Fruit fly (Drosophila melanogaster) whole organism, embryonic: ENCODE data around the gene CG3184.
A peak's percentile ranks its signal among the peaks of the same experiment; 100 is the strongest.

Experiments
- ATbp ChIP-seq: fragments of 200-800 bp; sonication (Bioruptor generic); optimal IDR thresholded peaks from 2 replicates; lab custom pipeline; 2017; ENCODE audit warnings: missing biosample characterization, mild to moderate bottlenecking, missing genetic modification characterization, missing genetic modification reagents
- Asciz ChIP-seq: fragments of 200-800 bp; sonication (Bioruptor generic); optimal IDR thresholded peaks from 2 replicates; lab custom pipeline; 2017; ENCODE audit warnings: missing biosample characterization, mild to moderate bottlenecking, missing genetic modification characterization, missing genetic modification reagents
- BtbVII ChIP-seq: fragments of 200-800 bp; sonication (Bioruptor generic); optimal IDR thresholded peaks from 3 replicates; lab custom pipeline; 2017; ENCODE audit warnings: missing biosample characterization, mild to moderate bottlenecking, missing genetic modification characterization
- CG10209 ChIP-seq: fragments of 200-800 bp; sonication (Bioruptor generic); optimal IDR thresholded peaks from 3 replicates; lab custom pipeline; 2017; ENCODE audit warnings: missing biosample characterization, mild to moderate bottlenecking, missing genetic modification characterization, missing genetic modification reagents
- CG11560 ChIP-seq: fragments of 200-800 bp; sonication (Bioruptor generic); IDR thresholded peaks from 3 replicates; pipeline ENCODE4 v1.3.6; 2022; ENCODE audit warnings: missing biosample characterization, missing genetic modification characterization
- CG12391 ChIP-seq: fragments of 200-800 bp; sonication (Bioruptor generic); optimal IDR thresholded peaks from 3 replicates; lab custom pipeline; 2018; ENCODE audit warnings: missing biosample characterization, mild to moderate bottlenecking, missing genetic modification characterization, moderate library complexity
- CG12942 ChIP-seq: fragments of 200-800 bp; sonication (Bioruptor generic); optimal IDR thresholded peaks from 3 replicates; lab custom pipeline; 2016; ENCODE audit warnings: missing biosample characterization, missing genetic modification characterization
- CG15696 ChIP-seq: fragments of 200-800 bp; sonication (Bioruptor generic); optimal IDR thresholded peaks from 2 replicates; lab custom pipeline; 2019; ENCODE audit warnings: missing biosample characterization, mild to moderate bottlenecking, missing genetic modification characterization, moderate library complexity
- CG17829 ChIP-seq: fragments of 200-800 bp; optimal IDR thresholded peaks from 2 replicates; lab custom pipeline; 2019; ENCODE audit warnings: missing biosample characterization, mild to moderate bottlenecking, missing genetic modification characterization, moderate library complexity
- CG18262 ChIP-seq: fragments of 200-800 bp; optimal IDR thresholded peaks from 3 replicates; lab custom pipeline; 2019; ENCODE audit warnings: missing biosample characterization, mild to moderate bottlenecking, missing genetic modification characterization, moderate library complexity
- CG18599 ChIP-seq: fragments of 200-800 bp; sonication (Bioruptor generic); optimal IDR thresholded peaks from 3 replicates; lab custom pipeline; 2017; ENCODE audit warnings: missing biosample characterization, missing genetic modification characterization, mild to moderate bottlenecking, moderate library complexity, missing genetic modification reagents
- CG2199 ChIP-seq: fragments of 200-800 bp; sonication (Bioruptor generic); IDR thresholded peaks from 3 replicates; pipeline ENCODE4 v1.3.6; 2022; ENCODE audit warnings: missing biosample characterization, missing genetic modification characterization
- CG2678 ChIP-seq: fragments of 200-800 bp; sonication (Bioruptor generic); optimal IDR thresholded peaks from 3 replicates; lab custom pipeline; 2019; ENCODE audit warnings: missing biosample characterization, mild to moderate bottlenecking, missing genetic modification characterization, moderate library complexity
- CG4328 ChIP-seq: fragments of 200-800 bp; sonication (Bioruptor generic); optimal IDR thresholded peaks from 3 replicates; lab custom pipeline; 2017; ENCODE audit warnings: missing biosample characterization, missing genetic modification reagents, missing genetic modification characterization
- CG8388 ChIP-seq: fragments of 200-800 bp; sonication (Bioruptor generic); optimal IDR thresholded peaks from 2 replicates; lab custom pipeline; 2019; ENCODE audit warnings: missing biosample characterization, mild to moderate bottlenecking, missing genetic modification characterization, moderate library complexity
- CG8478 ChIP-seq: fragments of >200 bp; optimal IDR thresholded peaks from 2 replicates; lab custom pipeline; 2018
- CG9437 ChIP-seq: fragments of 200-800 bp; sonication (Bioruptor generic); optimal IDR thresholded peaks from 2 replicates; lab custom pipeline; 2018; ENCODE audit warnings: missing biosample characterization, mild to moderate bottlenecking, missing genetic modification characterization
- CTCF ChIP-seq: fragments of 200-800 bp; sonication (Bioruptor generic); optimal IDR thresholded peaks from 2 replicates; lab custom pipeline; 2017; ENCODE audit warnings: missing biosample characterization, mild to moderate bottlenecking, missing genetic modification characterization, moderate library complexity
- CoRest ChIP-seq: fragments of 200-800 bp; sonication (Bioruptor generic); optimal IDR thresholded peaks from 3 replicates; lab custom pipeline; 2018; ENCODE audit warnings: missing biosample characterization, mild to moderate bottlenecking, missing genetic modification characterization, moderate library complexity
- Dek ChIP-seq: fragments of 200-800 bp; sonication (Bioruptor generic); optimal IDR thresholded peaks from 3 replicates; lab custom pipeline; 2019; ENCODE audit warnings: missing biosample characterization, mild to moderate bottlenecking, missing genetic modification characterization, moderate library complexity
- Doc3 ChIP-seq: fragments of 200-800 bp; sonication (Bioruptor generic); IDR thresholded peaks from 3 replicates; pipeline ENCODE4 v1.3.6; 2022; ENCODE audit warnings: missing biosample characterization, missing genetic modification characterization; ENCODE audit not compliant: partially characterized antibody
- Ets97D ChIP-seq: fragments of 200-800 bp; sonication (Bioruptor generic); optimal IDR thresholded peaks from 3 replicates; lab custom pipeline; 2016; ENCODE audit warnings: missing biosample characterization, missing genetic modification characterization
- Hr51 ChIP-seq, 2 experiments: fragments of 200-800 bp; sonication (Bioruptor generic); optimal IDR thresholded peaks; 2 replicates in 1 of 2; 3 replicates in 1 of 2; lab custom pipeline; 2016 to 2018; ENCODE audit warnings: missing biosample characterization in 2 of 2, missing genetic modification characterization in 2 of 2, mild to moderate bottlenecking in 1 of 2, moderate library complexity in 1 of 2
- Lim3 ChIP-seq: fragments of 200-800 bp; sonication (Bioruptor generic); IDR thresholded peaks from 2 replicates; pipeline ENCODE4 v1.3.6; 2022; ENCODE audit warnings: missing biosample characterization, missing genetic modification characterization
- Mes4 ChIP-seq: fragments of 200-800 bp; sonication (Bioruptor generic); optimal IDR thresholded peaks from 2 replicates; lab custom pipeline; 2016; ENCODE audit warnings: missing biosample characterization, missing genetic modification characterization
- NK7.1 ChIP-seq: fragments of 200-800 bp; sonication (Bioruptor generic); optimal IDR thresholded peaks from 3 replicates; lab custom pipeline; 2016; ENCODE audit warnings: missing biosample characterization, missing genetic modification characterization
- Neu2 ChIP-seq: fragments of 200-800 bp; sonication (Bioruptor generic); optimal IDR thresholded peaks from 3 replicates; lab custom pipeline; 2016; ENCODE audit warnings: missing biosample characterization, missing genetic modification characterization, borderline replicate concordance
- Oli ChIP-seq: fragments of 200-800 bp; sonication (Bioruptor generic); optimal IDR thresholded peaks from 2 replicates; lab custom pipeline; 2018; ENCODE audit warnings: missing biosample characterization, mild to moderate bottlenecking, missing genetic modification characterization, moderate library complexity
- Ptx1 ChIP-seq: fragments of 200-800 bp; sonication (Bioruptor generic); IDR thresholded peaks from 2 replicates; pipeline ENCODE4 v1.3.6; 2022; ENCODE audit warnings: missing biosample characterization, missing genetic modification characterization
- Sox102F ChIP-seq: fragments of 200-800 bp; sonication (Bioruptor generic); optimal IDR thresholded peaks from 2 replicates; lab custom pipeline; 2018; ENCODE audit warnings: missing biosample characterization, mild to moderate bottlenecking, missing genetic modification characterization, moderate library complexity
- Sry-δ ChIP-seq: fragments of 200-800 bp; sonication (Bioruptor generic); optimal IDR thresholded peaks from 2 replicates; lab custom pipeline; 2016; ENCODE audit warnings: missing biosample characterization, missing genetic modification characterization
- Ssrp ChIP-seq: fragments of 200-800 bp; sonication (Bioruptor generic); optimal IDR thresholded peaks from 2 replicates; lab custom pipeline; 2018; ENCODE audit warnings: missing biosample characterization, mild to moderate bottlenecking, missing genetic modification characterization, moderate library complexity
- ap ChIP-seq: fragments of 200-800 bp; sonication (Bioruptor generic); IDR thresholded peaks from 2 replicates; pipeline ENCODE4 v1.3.6; 2022; ENCODE audit warnings: missing biosample characterization, missing genetic modification characterization
- ara ChIP-seq: fragments of 200-800 bp; sonication (Bioruptor generic); IDR thresholded peaks from 2 replicates; pipeline ENCODE4 v1.3.6; 2022; ENCODE audit warnings: missing biosample characterization, missing genetic modification characterization
- bab2 ChIP-seq: fragments of 200-800 bp; sonication (Bioruptor generic); optimal IDR thresholded peaks from 2 replicates; lab custom pipeline; 2016; ENCODE audit warnings: missing biosample characterization, missing genetic modification characterization
- ci ChIP-seq: fragments of 200-800 bp; sonication (Bioruptor generic); IDR thresholded peaks from 3 replicates; pipeline ENCODE4 v1.3.6; 2022; ENCODE audit warnings: missing biosample characterization, missing genetic modification characterization
- dmrt99B ChIP-seq: fragments of 200-800 bp; sonication (Bioruptor generic); optimal IDR thresholded peaks from 2 replicates; lab custom pipeline; 2018; ENCODE audit warnings: missing biosample characterization, mild to moderate bottlenecking, missing genetic modification characterization, moderate library complexity
- en ChIP-seq: fragments of 200-800 bp; sonication (Bioruptor generic); optimal IDR thresholded peaks from 2 replicates; lab custom pipeline; 2016; ENCODE audit warnings: missing biosample characterization, missing genetic modification characterization
- eyg ChIP-seq: fragments of 200-800 bp; sonication (Bioruptor generic); optimal IDR thresholded peaks from 3 replicates; lab custom pipeline; 2016; ENCODE audit warnings: missing biosample characterization, missing genetic modification characterization
- gfzf ChIP-seq: fragments of 200-800 bp; sonication (Bioruptor generic); optimal IDR thresholded peaks from 2 replicates; lab custom pipeline; 2016; ENCODE audit warnings: missing biosample characterization, mild to moderate bottlenecking, missing genetic modification characterization, moderate library complexity
- jing ChIP-seq: fragments of 200-800 bp; sonication (Bioruptor generic); optimal IDR thresholded peaks from 2 replicates; lab custom pipeline; 2018; ENCODE audit warnings: missing biosample characterization, mild to moderate bottlenecking, missing genetic modification characterization
- luna ChIP-seq: fragments of 200-800 bp; sonication (Bioruptor generic); optimal IDR thresholded peaks from 2 replicates; lab custom pipeline; 2016; ENCODE audit warnings: missing biosample characterization, missing genetic modification characterization
- oc ChIP-seq: fragments of 200-800 bp; sonication (Bioruptor generic); optimal IDR thresholded peaks from 2 replicates; lab custom pipeline; 2018; ENCODE audit warnings: missing biosample characterization, mild to moderate bottlenecking, missing genetic modification characterization, moderate library complexity
- pb ChIP-seq: fragments of 200-800 bp; sonication (Bioruptor generic); optimal IDR thresholded peaks from 3 replicates; lab custom pipeline; 2016; ENCODE audit warnings: missing biosample characterization, missing genetic modification characterization
- pho ChIP-seq: fragments of 200-800 bp; sonication (Bioruptor generic); optimal IDR thresholded peaks from 2 replicates; lab custom pipeline; 2016; ENCODE audit warnings: missing biosample characterization, missing genetic modification characterization
- pnt ChIP-seq: fragments of 200-800 bp; sonication (Bioruptor generic); optimal IDR thresholded peaks from 3 replicates; lab custom pipeline; 2016; ENCODE audit warnings: missing biosample characterization, missing genetic modification characterization
- sc ChIP-seq, 3 experiments: fragments of >200 bp in 2 of 3; fragments of 200-800 bp in 1 of 3; sonication (Bioruptor generic) in 1 of 3; optimal IDR thresholded peaks; 2 replicates in 2 of 3; 3 replicates in 1 of 3; lab custom pipeline; 2017; ENCODE audit warnings: mild to moderate bottlenecking in 1 of 3, missing biosample characterization in 1 of 3, missing genetic modification characterization in 1 of 3, missing genetic modification reagents in 1 of 3
- tup ChIP-seq: fragments of 200-800 bp; sonication (Bioruptor generic); optimal IDR thresholded peaks from 2 replicates; lab custom pipeline; 2016; ENCODE audit warnings: missing biosample characterization, mild to moderate bottlenecking, missing genetic modification characterization, moderate library complexity
- zfh1 ChIP-seq: fragments of 200-800 bp; sonication (Bioruptor generic); IDR thresholded peaks from 3 replicates; pipeline ENCODE4 v1.3.6; 2022; ENCODE audit warnings: missing biosample characterization, missing genetic modification characterization

The CG3184 gene

DNA sequence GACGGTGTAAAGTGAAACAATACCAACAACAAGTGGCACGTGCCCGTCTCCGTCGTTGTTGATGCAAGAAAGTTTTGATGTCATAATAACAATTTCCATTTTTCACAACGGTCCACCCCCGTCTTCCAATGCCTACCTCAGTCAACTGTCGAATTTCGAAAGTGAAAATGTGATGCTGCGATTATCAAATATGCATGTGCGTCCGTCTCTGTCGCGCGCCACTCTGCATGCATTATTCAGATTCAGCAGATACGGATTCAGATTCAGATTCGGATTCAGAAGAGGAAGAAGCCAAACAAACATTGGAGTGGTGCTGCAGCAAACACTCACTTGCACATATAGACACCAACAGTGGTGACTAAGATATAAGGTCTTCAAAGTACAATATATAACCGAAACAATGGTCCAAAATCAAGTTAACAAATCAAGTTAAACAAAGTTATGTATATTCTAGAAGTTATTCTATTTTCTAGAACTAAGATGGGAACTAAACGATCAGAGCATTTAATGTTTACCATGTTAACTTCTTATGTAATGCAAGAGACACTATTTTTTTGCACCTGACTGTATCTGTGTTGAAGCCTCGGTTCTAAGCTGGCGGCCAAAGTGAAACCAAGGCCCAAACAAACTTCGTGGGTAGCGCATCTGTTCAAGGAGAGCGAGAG lies 45.8 kb downstream of the CG3184 start (continued):
- TF ChIP-seq bab2 (GFP tag; lab: Kevin White, UChicago) (peak; percentile 14), ci (peak; percentile 71; the same call in 2 of the 3 replicates), Lim3 (GFP tag; lab: Robert Waterston, UW) (no peak), gfzf (no peak), tup (GFP tag; lab: Kevin White, UChicago) (no peak), CoRest (tag; lab: Kevin White, UChicago) (peak; percentile 15), BtbVII (GFP tag; lab: Kevin White, UChicago) (no peak), Ssrp (peak; percentile 4), CG15696 (tag; lab: Kevin White, UChicago) (peak; percentile 4), Sox102F (GFP tag; lab: Kevin White, UChicago) (peak; percentile 41), CTCF (GFP tag; lab: Kevin White, UChicago) (no peak), pho (GFP tag; lab: Kevin White, UChicago) (no peak), CG17829 (tag; lab: Kevin White, UChicago) (peak; percentile 44), Ets97D (no peak), CG12942 (GFP tag; lab: Kevin White, UChicago) (no peak), Oli (tag; lab: Kevin White, UChicago) (peak; percentile 54), CG2678 (tag; lab: Kevin White, UChicago) (peak; percentile 42), CG11560 (no peak), jing (no peak), CG2199 (no peak), Hr51 (GFP tag; optimal IDR thresholded peaks at IDR 0.05; lab: Kevin White, UChicago) (peak in 1 of 2 experiments; percentile 31), CG12391 (peak; percentile 30), CG10209 (no peak), pnt (GFP tag; lab: Kevin White, UChicago) (no peak), CG18599 (GFP tag; lab: Kevin White, UChicago) (peak; percentile 17), CG8478 (lab: Kevin White, UChicago) (no peak), CG8388 (GFP tag; lab: Kevin White, UChicago) (peak; percentile 40), Neu2 (GFP tag; lab: Kevin White, UChicago) (no peak), eyg (GFP tag; lab: Kevin White, UChicago) (no peak), Mes4 (GFP tag; lab: Kevin White, UChicago) (no peak), ara (peak; percentile 56; the same call in 1 of the 2 replicates), Sry-δ (GFP tag; lab: Kevin White, UChicago) (no peak), dmrt99B (tag; lab: Kevin White, UChicago) (peak; percentile 38), Dek (no peak), ap (GFP tag; lab: Robert Waterston, UW) (peak; percentile 35; the same call in 1 of the 2 replicates), luna (GFP tag; lab: Kevin White, UChicago) (no peak), NK7.1 (no peak), pb (GFP tag; lab: Kevin White, UChicago) (no peak), CG4328 (GFP tag; lab: Kevin White, UChicago) (no peak), oc (no peak), CG9437 (GFP tag; lab: Kevin White, UChicago) (no peak), Ptx1 (GFP tag; lab: Robert Waterston, UW) (0 out of 2 replicates have a peak, but pooled peaks have one; percentile 7), en (GFP tag; lab: Kevin White, UChicago) (no peak), CG18262 (peak; percentile 59), Doc3 (GFP tag; lab: Robert Waterston, UW) (no peak), ATbp (peak; percentile 16), zfh1 (GFP tag; lab: Robert Waterston, UW) (0 out of 3 replicates have a peak, but pooled peaks have one; percentile 36), Asciz (GFP tag; lab: Kevin White, UChicago) (peak; percentile 1), sc (optimal IDR thresholded peaks at IDR 0.05; lab: Kevin White, UChicago) (no peak), sc (GFP tag; optimal IDR thresholded peaks at IDR 0.05; lab: Kevin White, UChicago) (peak; percentile 21)
